Fruit fly (Drosophila melanogaster) whole organism, embryonic: ENCODE data around the gene CG15170.
A peak's percentile ranks its signal among the peaks of the same experiment; 100 is the strongest.

Source experiments
- ATbp ChIP-seq: fragments of 200-800 bp; sonication (Bioruptor generic); optimal IDR thresholded peaks from 2 replicates; lab custom pipeline; 2017; ENCODE audit warnings: missing biosample characterization, mild to moderate bottlenecking, missing genetic modification characterization, missing genetic modification reagents
- CG10462 ChIP-seq: fragments of 200-800 bp; sonication (Bioruptor generic); optimal IDR thresholded peaks from 2 replicates; lab custom pipeline; 2016; ENCODE audit warnings: missing biosample characterization, missing genetic modification characterization
- CG10543 ChIP-seq: fragments of 200-800 bp; sonication (Bioruptor generic); optimal IDR thresholded peaks from 3 replicates; lab custom pipeline; 2017; ENCODE audit warnings: missing biosample characterization, mild to moderate bottlenecking, missing genetic modification characterization, moderate library complexity
- CG11247 ChIP-seq: fragments of 200-800 bp; sonication (Bioruptor generic); IDR thresholded peaks from 2 replicates; pipeline ENCODE4 v1.3.6; 2022; ENCODE audit warnings: missing biosample characterization, missing genetic modification characterization
- CG11723 ChIP-seq: fragments of 200-800 bp; sonication (Bioruptor generic); optimal IDR thresholded peaks from 2 replicates; lab custom pipeline; 2017; ENCODE audit warnings: missing biosample characterization, mild to moderate bottlenecking, missing genetic modification characterization
- CG12299 ChIP-seq: fragments of 200-800 bp; sonication (Bioruptor generic); optimal IDR thresholded peaks from 2 replicates; lab custom pipeline; 2018; ENCODE audit warnings: missing biosample characterization, mild to moderate bottlenecking, missing genetic modification characterization
- CG13624 ChIP-seq: fragments of 200-800 bp; sonication (Bioruptor generic); optimal IDR thresholded peaks from 2 replicates; lab custom pipeline; 2016; ENCODE audit warnings: missing biosample characterization, missing genetic modification characterization
- CG17328 ChIP-seq: fragments of 200-800 bp; sonication (Bioruptor generic); IDR thresholded peaks from 2 replicates; pipeline ENCODE4 v1.3.6; 2022; ENCODE audit warnings: missing biosample characterization, missing genetic modification characterization
- CG2875 ChIP-seq: fragments of 200-800 bp; sonication (Bioruptor generic); optimal IDR thresholded peaks from 2 replicates; lab custom pipeline; 2017; ENCODE audit warnings: missing biosample characterization, mild to moderate bottlenecking, missing genetic modification characterization, missing genetic modification reagents
- CG31388 ChIP-seq: fragments of 200-800 bp; sonication (Bioruptor generic); optimal IDR thresholded peaks from 2 replicates; lab custom pipeline; 2016; ENCODE audit warnings: missing biosample characterization, missing genetic modification characterization
- CG4282 ChIP-seq: fragments of 200-800 bp; sonication (Bioruptor generic); optimal IDR thresholded peaks from 2 replicates; lab custom pipeline; 2016; ENCODE audit warnings: missing biosample characterization, missing genetic modification characterization
- CG4424 ChIP-seq: fragments of 200-800 bp; sonication (Bioruptor generic); optimal IDR thresholded peaks from 3 replicates; lab custom pipeline; 2016; ENCODE audit warnings: missing biosample characterization, missing genetic modification characterization
- CG6254 ChIP-seq: fragments of 200-800 bp; sonication (Bioruptor generic); optimal IDR thresholded peaks from 3 replicates; lab custom pipeline; 2017; ENCODE audit warnings: mild to moderate bottlenecking, missing biosample characterization, missing genetic modification reagents, missing genetic modification characterization
- CG6654 ChIP-seq: fragments of 200-800 bp; sonication (Bioruptor generic); optimal IDR thresholded peaks from 2 replicates; lab custom pipeline; 2017; ENCODE audit warnings: missing biosample characterization, mild to moderate bottlenecking, missing genetic modification characterization
- CG6689 ChIP-seq: fragments of 200-800 bp; sonication (Bioruptor generic); IDR thresholded peaks from 2 replicates; pipeline ENCODE4 v1.3.6; 2022; ENCODE audit warnings: missing biosample characterization, missing genetic modification characterization
- CG7556 ChIP-seq: fragments of 200-800 bp; sonication (Bioruptor generic); optimal IDR thresholded peaks from 2 replicates; lab custom pipeline; 2017; ENCODE audit warnings: missing biosample characterization, mild to moderate bottlenecking, missing genetic modification characterization
- CG8089 ChIP-seq: fragments of 200-800 bp; sonication (Bioruptor generic); optimal IDR thresholded peaks from 3 replicates; lab custom pipeline; 2016; ENCODE audit warnings: missing biosample characterization, missing genetic modification characterization
- CG9797 ChIP-seq: fragments of 200-800 bp; sonication (Bioruptor generic); optimal IDR thresholded peaks from 3 replicates; lab custom pipeline; 2018; ENCODE audit warnings: missing biosample characterization, mild to moderate bottlenecking, missing genetic modification characterization
- CG9876 ChIP-seq: fragments of 200-800 bp; sonication (Bioruptor generic); optimal IDR thresholded peaks from 2 replicates; lab custom pipeline; 2016; ENCODE audit warnings: missing biosample characterization, missing genetic modification characterization
- CHES-1-like ChIP-seq: fragments of 200-800 bp; sonication (Bioruptor generic); optimal IDR thresholded peaks from 2 replicates; lab custom pipeline; 2016; ENCODE audit warnings: missing biosample characterization, missing genetic modification characterization
- Deaf1 ChIP-seq: fragments of 200-800 bp; optimal IDR thresholded peaks from 3 replicates; lab custom pipeline; 2019; ENCODE audit warnings: missing biosample characterization, mild to moderate bottlenecking, missing genetic modification characterization, moderate library complexity
- Dip3 ChIP-seq: fragments of 200-800 bp; sonication (Bioruptor generic); optimal IDR thresholded peaks from 3 replicates; lab custom pipeline; 2016; ENCODE audit warnings: missing biosample characterization, missing genetic modification characterization
- Dp ChIP-seq: fragments of 200-800 bp; sonication (Bioruptor generic); optimal IDR thresholded peaks from 2 replicates; lab custom pipeline; 2018; ENCODE audit warnings: missing biosample characterization, mild to moderate bottlenecking, missing genetic modification characterization, moderate library complexity
- Eip74EF ChIP-seq, 2 experiments: fragments of 200-800 bp in 1 of 2; fragments of >200 bp in 1 of 2; sonication (Bioruptor generic) in 1 of 2; optimal IDR thresholded peaks; 2 replicates each; lab custom pipeline; 2017 to 2019; ENCODE audit warnings: missing biosample characterization in 2 of 2, missing genetic modification characterization in 2 of 2, mild to moderate bottlenecking in 1 of 2, moderate library complexity in 1 of 2
- Hand ChIP-seq: fragments of 200-800 bp; sonication (Bioruptor generic); optimal IDR thresholded peaks from 2 replicates; lab custom pipeline; 2017; ENCODE audit warnings: mild to moderate bottlenecking, missing biosample characterization, missing genetic modification reagents, missing genetic modification characterization
- Hey ChIP-seq: fragments of 200-800 bp; sonication (Bioruptor generic); optimal IDR thresholded peaks from 3 replicates; lab custom pipeline; 2018; ENCODE audit warnings: missing biosample characterization, mild to moderate bottlenecking, missing genetic modification characterization
- Hr3 ChIP-seq: fragments of 200-800 bp; sonication (Bioruptor generic); optimal IDR thresholded peaks from 3 replicates; lab custom pipeline; 2016; ENCODE audit warnings: missing biosample characterization, missing genetic modification characterization
- Jarid2 ChIP-seq: fragments of 200-800 bp; sonication (Bioruptor generic); optimal IDR thresholded peaks from 3 replicates; lab custom pipeline; 2017; ENCODE audit warnings: mild to moderate bottlenecking, missing biosample characterization, missing genetic modification reagents, missing genetic modification characterization
- Meics ChIP-seq: fragments of 200-800 bp; sonication (Bioruptor generic); optimal IDR thresholded peaks from 2 replicates; lab custom pipeline; 2017; ENCODE audit warnings: missing biosample characterization, mild to moderate bottlenecking, missing genetic modification characterization
- Myb ChIP-seq: fragments of 200-800 bp; sonication (Bioruptor generic); optimal IDR thresholded peaks from 2 replicates; lab custom pipeline; 2016; ENCODE audit warnings: missing biosample characterization, missing genetic modification characterization
- NK7.1 ChIP-seq: fragments of 200-800 bp; sonication (Bioruptor generic); optimal IDR thresholded peaks from 3 replicates; lab custom pipeline; 2016; ENCODE audit warnings: missing biosample characterization, missing genetic modification characterization
- Side ChIP-seq: fragments of 200-800 bp; sonication (Bioruptor generic); optimal IDR thresholded peaks from 2 replicates; lab custom pipeline; 2016; ENCODE audit warnings: missing biosample characterization, missing genetic modification characterization
- Sox102F ChIP-seq: fragments of 200-800 bp; sonication (Bioruptor generic); optimal IDR thresholded peaks from 2 replicates; lab custom pipeline; 2018; ENCODE audit warnings: missing biosample characterization, mild to moderate bottlenecking, missing genetic modification characterization, moderate library complexity
- Spps ChIP-seq: fragments of 200-800 bp; sonication (Bioruptor generic); optimal IDR thresholded peaks from 2 replicates; lab custom pipeline; 2018; ENCODE audit warnings: missing biosample characterization, mild to moderate bottlenecking, missing genetic modification characterization
- Xbp1 ChIP-seq: fragments of 200-800 bp; sonication (Bioruptor generic); optimal IDR thresholded peaks from 3 replicates; lab custom pipeline; 2016; ENCODE audit warnings: missing biosample characterization, mild to moderate bottlenecking, missing genetic modification characterization
- YL-1 ChIP-seq: fragments of 200-800 bp; sonication (Bioruptor generic); optimal IDR thresholded peaks from 3 replicates; lab custom pipeline; 2017; ENCODE audit warnings: missing biosample characterization, mild to moderate bottlenecking, missing genetic modification characterization
- az2 ChIP-seq: fragments of 200-800 bp; sonication (Bioruptor generic); optimal IDR thresholded peaks from 3 replicates; lab custom pipeline; 2016; ENCODE audit warnings: missing biosample characterization, missing genetic modification characterization
- bab2 ChIP-seq: fragments of 200-800 bp; sonication (Bioruptor generic); optimal IDR thresholded peaks from 2 replicates; lab custom pipeline; 2016; ENCODE audit warnings: missing biosample characterization, missing genetic modification characterization
- cas ChIP-seq: fragments of 200-800 bp; sonication (Bioruptor generic); IDR thresholded peaks from 2 replicates; pipeline ENCODE4 v1.3.6; 2022; ENCODE audit warnings: missing biosample characterization, missing genetic modification characterization
- ci ChIP-seq: fragments of 200-800 bp; sonication (Bioruptor generic); IDR thresholded peaks from 3 replicates; pipeline ENCODE4 v1.3.6; 2022; ENCODE audit warnings: missing biosample characterization, missing genetic modification characterization
- crc ChIP-seq: fragments of 200-800 bp; sonication (Bioruptor generic); optimal IDR thresholded peaks from 2 replicates; lab custom pipeline; 2016; ENCODE audit warnings: missing biosample characterization, missing genetic modification characterization
- dimm ChIP-seq: fragments of 200-800 bp; sonication (Bioruptor generic); IDR thresholded peaks from 2 replicates; pipeline ENCODE4 v1.3.6; 2022; ENCODE audit warnings: missing biosample characterization, missing genetic modification characterization
- fd3F ChIP-seq: fragments of 200-800 bp; sonication (Bioruptor generic); optimal IDR thresholded peaks from 2 replicates; lab custom pipeline; 2018; ENCODE audit warnings: missing biosample characterization, mild to moderate bottlenecking, missing genetic modification characterization, moderate library complexity
- lab ChIP-seq: fragments of 200-800 bp; sonication (Bioruptor generic); optimal IDR thresholded peaks from 3 replicates; lab custom pipeline; 2017; ENCODE audit warnings: missing biosample characterization, missing genetic modification characterization, mild to moderate bottlenecking, moderate library complexity, missing genetic modification reagents
- org-1 ChIP-seq: fragments of 200-800 bp; sonication (Bioruptor generic); optimal IDR thresholded peaks from 2 replicates; lab custom pipeline; 2017; ENCODE audit warnings: missing biosample characterization, missing genetic modification characterization
- pb ChIP-seq: fragments of 200-800 bp; sonication (Bioruptor generic); optimal IDR thresholded peaks from 3 replicates; lab custom pipeline; 2016; ENCODE audit warnings: missing biosample characterization, missing genetic modification characterization
- peb ChIP-seq: fragments of 200-800 bp; sonication (Bioruptor generic); IDR thresholded peaks from 2 replicates; pipeline ENCODE4 v1.3.6; 2022; ENCODE audit warnings: missing biosample characterization, missing genetic modification characterization
- pros ChIP-seq: fragments of 200-800 bp; sonication (Bioruptor generic); optimal IDR thresholded peaks from 3 replicates; lab custom pipeline; 2019; ENCODE audit warnings: missing biosample characterization, mild to moderate bottlenecking, missing genetic modification characterization, moderate library complexity
- salm ChIP-seq: fragments of 200-800 bp; sonication (Bioruptor generic); optimal IDR thresholded peaks from 2 replicates; lab custom pipeline; 2018; ENCODE audit warnings: missing biosample characterization, mild to moderate bottlenecking, missing genetic modification characterization
- tap ChIP-seq: fragments of 200-800 bp; optimal IDR thresholded peaks from 3 replicates; lab custom pipeline; 2019; ENCODE audit warnings: missing biosample characterization, mild to moderate bottlenecking, missing genetic modification characterization, moderate library complexity
- unpg ChIP-seq: fragments of 200-800 bp; sonication (Bioruptor generic); optimal IDR thresholded peaks from 3 replicates; lab custom pipeline; 2018; ENCODE audit warnings: missing biosample characterization, mild to moderate bottlenecking, missing genetic modification characterization, moderate library complexity
- wek ChIP-seq: fragments of 200-800 bp; sonication (Bioruptor generic); optimal IDR thresholded peaks from 3 replicates; lab custom pipeline; 2018; ENCODE audit warnings: missing biosample characterization, mild to moderate bottlenecking, missing genetic modification characterization, moderate library complexity

The CG15170 gene

DNA sequence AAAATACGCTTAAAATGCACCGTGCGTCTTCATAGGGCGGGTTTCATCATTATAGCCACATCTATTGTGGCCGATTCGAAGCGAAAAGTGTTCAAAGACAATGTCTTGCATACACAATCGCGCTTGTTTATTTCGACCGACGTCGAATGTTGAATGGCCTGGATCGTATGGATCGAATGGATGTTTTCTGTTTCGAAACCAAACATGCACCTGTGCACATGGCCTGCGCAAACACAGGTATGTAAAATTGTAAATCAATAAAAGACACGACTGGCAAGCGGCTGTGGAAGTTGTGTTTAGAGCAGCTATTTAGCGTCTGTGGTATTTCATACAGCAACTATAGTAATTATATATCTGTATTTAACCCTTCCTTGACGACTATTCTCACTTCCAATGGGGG is 8.5 kb downstream of the CG15170 start (continued):
- TF ChIP-seq ATbp (GFP tag; lab: Kevin White, UChicago): peak; percentile 40
- no peak for TF ChIP-seq CG6654 (GFP tag; lab: Kevin White, UChicago)
- TF ChIP-seq Myb (GFP tag; lab: Kevin White, UChicago): no peak
- no peak for TF ChIP-seq CG4282 (GFP tag; lab: Kevin White, UChicago)
- TF ChIP-seq lab (GFP tag; lab: Kevin White, UChicago): peak; percentile 32
- TF ChIP-seq Hand: no peak
- no peak for TF ChIP-seq CG10543 (GFP tag; lab: Kevin White, UChicago)
- TF ChIP-seq Xbp1 (GFP tag; lab: Kevin White, UChicago): no peak
- TF ChIP-seq CG12299 (tag; lab: Kevin White, UChicago): no peak
- no peak for TF ChIP-seq Hey
- no peak for TF ChIP-seq YL-1 (GFP tag; lab: Kevin White, UChicago)
- no peak for TF ChIP-seq CG13624 (GFP tag; lab: Kevin White, UChicago)
- no peak for TF ChIP-seq Dip3
- no peak for TF ChIP-seq CG6689 (GFP tag; lab: Robert Waterston, UW)
- TF ChIP-seq CG10462 (GFP tag; lab: Kevin White, UChicago): no peak
- TF ChIP-seq Spps (tag; lab: Kevin White, UChicago): no peak
- TF ChIP-seq Eip74EF (GFP tag; optimal IDR thresholded peaks at IDR 0.05; lab: Kevin White, UChicago): no peak
- no peak for TF ChIP-seq CG7556 (GFP tag; lab: Kevin White, UChicago)
- TF ChIP-seq Jarid2 (GFP tag; lab: Kevin White, UChicago): no peak
- TF ChIP-seq CG9797 (GFP tag; lab: Kevin White, UChicago): no peak
- no peak for TF ChIP-seq CG17328
- no peak for TF ChIP-seq CG4424 (GFP tag; lab: Kevin White, UChicago)
- no peak for TF ChIP-seq crc (GFP tag; lab: Kevin White, UChicago)
- no peak for TF ChIP-seq Side (GFP tag; lab: Kevin White, UChicago)
- TF ChIP-seq Hr3 (GFP tag; lab: Kevin White, UChicago): no peak
- no peak for TF ChIP-seq Deaf1 (tag; lab: Kevin White, UChicago)
- TF ChIP-seq CG11247 (GFP tag; lab: Robert Waterston, UW): no peak
- no peak for TF ChIP-seq peb (GFP tag; lab: Robert Waterston, UW)
- TF ChIP-seq az2 (GFP tag; lab: Kevin White, UChicago): no peak
- no peak for TF ChIP-seq wek (GFP tag; lab: Kevin White, UChicago)
- no peak for TF ChIP-seq dimm (GFP tag; lab: Robert Waterston, UW)
- peak; percentile 3 for TF ChIP-seq CG2875 (GFP tag; lab: Kevin White, UChicago)
- TF ChIP-seq CG31388 (GFP tag; lab: Kevin White, UChicago): no peak
- TF ChIP-seq salm: peak; percentile 4
- TF ChIP-seq pros (GFP tag; lab: Kevin White, UChicago): no peak
- TF ChIP-seq CG11723 (GFP tag; lab: Kevin White, UChicago): no peak
- no peak for TF ChIP-seq unpg (GFP tag; lab: Kevin White, UChicago)
- no peak for TF ChIP-seq CG8089 (GFP tag; lab: Kevin White, UChicago)
- TF ChIP-seq Dp (GFP tag; lab: Kevin White, UChicago): no peak
- no peak for TF ChIP-seq org-1 (GFP tag; lab: Kevin White, UChicago)
- peak; percentile 0 for TF ChIP-seq Sox102F (GFP tag; lab: Kevin White, UChicago)
- no peak for TF ChIP-seq cas (GFP tag; lab: Robert Waterston, UW)
- no peak for TF ChIP-seq CHES-1-like (GFP tag; lab: Kevin White, UChicago)
- no peak for TF ChIP-seq Meics (GFP tag; lab: Kevin White, UChicago)
- TF ChIP-seq ci (GFP tag; lab: Robert Waterston, UW): no peak
- TF ChIP-seq pb: no peak
- TF ChIP-seq NK7.1 (GFP tag; lab: Kevin White, UChicago): no peak
- no peak for TF ChIP-seq fd3F (GFP tag; lab: Kevin White, UChicago)
- TF ChIP-seq CG6254 (GFP tag; lab: Kevin White, UChicago): no peak
- peak; percentile 5 for TF ChIP-seq tap (tag; lab: Kevin White, UChicago)
- TF ChIP-seq bab2 (GFP tag; lab: Kevin White, UChicago): no peak
- no peak for TF ChIP-seq CG9876 (GFP tag; lab: Kevin White, UChicago)
